Fruit fly (Drosophila melanogaster) whole organism, embryonic: Measurements from ENCODE around the gene CG10470.

Experiments
- Aef1 ChIP-seq: fragments of 200-800 bp; sonication (Bioruptor generic); IDR thresholded peaks from 3 replicates; pipeline ENCODE4 v1.3.6; 2022; ENCODE audit warnings: missing biosample characterization, missing genetic modification characterization
- C15 ChIP-seq: fragments of 200-800 bp; sonication (Bioruptor generic); IDR thresholded peaks from 3 replicates; pipeline ENCODE4 v1.3.6; 2022; ENCODE audit warnings: missing biosample characterization, missing genetic modification characterization
- CG10462 ChIP-seq: fragments of 200-800 bp; sonication (Bioruptor generic); optimal IDR thresholded peaks from 2 replicates; lab custom pipeline; 2016; ENCODE audit warnings: missing biosample characterization, missing genetic modification characterization
- CG10979 ChIP-seq: fragments of 200-800 bp; sonication (Bioruptor generic); optimal IDR thresholded peaks from 2 replicates; lab custom pipeline; 2018; ENCODE audit warnings: missing biosample characterization, mild to moderate bottlenecking, missing genetic modification characterization, moderate library complexity
- CG11456 ChIP-seq: fragments of 200-800 bp; sonication (Bioruptor generic); IDR thresholded peaks from 3 replicates; pipeline ENCODE4 v1.3.6; 2022; ENCODE audit warnings: missing biosample characterization, missing genetic modification characterization
- CG12104 ChIP-seq: fragments of 200-800 bp; sonication (Bioruptor generic); optimal IDR thresholded peaks from 3 replicates; lab custom pipeline; 2016; ENCODE audit warnings: missing biosample characterization, missing genetic modification characterization
- CG14050 ChIP-seq: fragments of 200-800 bp; sonication (Bioruptor generic); IDR thresholded peaks from 3 replicates; pipeline ENCODE4 v1.3.6; 2022; ENCODE audit warnings: missing biosample characterization, missing genetic modification characterization
- CG14441 ChIP-seq: fragments of 200-800 bp; sonication (Bioruptor generic); IDR thresholded peaks from 2 replicates; pipeline ENCODE4 v1.3.6; 2022; ENCODE audit warnings: missing biosample characterization, missing genetic modification characterization
- CG15269 ChIP-seq: fragments of 200-800 bp; sonication (Bioruptor generic); optimal IDR thresholded peaks from 2 replicates; lab custom pipeline; 2018; ENCODE audit warnings: missing biosample characterization, mild to moderate bottlenecking, missing genetic modification characterization, moderate library complexity
- CG15479 ChIP-seq: fragments of 200-800 bp; sonication (Bioruptor generic); optimal IDR thresholded peaks from 3 replicates; lab custom pipeline; 2019; ENCODE audit warnings: missing biosample characterization, mild to moderate bottlenecking, missing genetic modification characterization, moderate library complexity
- CG1602 ChIP-seq: fragments of 200-800 bp; sonication (Bioruptor generic); optimal IDR thresholded peaks from 3 replicates; lab custom pipeline; 2016; ENCODE audit warnings: missing biosample characterization, missing genetic modification characterization
- CG1603 ChIP-seq: fragments of 200-800 bp; sonication (Bioruptor generic); optimal IDR thresholded peaks from 2 replicates; lab custom pipeline; 2019; ENCODE audit warnings: missing biosample characterization, mild to moderate bottlenecking, missing genetic modification characterization, moderate library complexity
- CG17568 ChIP-seq: fragments of 200-800 bp; sonication (Bioruptor generic); optimal IDR thresholded peaks from 2 replicates; lab custom pipeline; 2018; ENCODE audit warnings: missing biosample characterization, mild to moderate bottlenecking, missing genetic modification characterization, moderate library complexity
- CG17829 ChIP-seq: fragments of 200-800 bp; optimal IDR thresholded peaks from 2 replicates; lab custom pipeline; 2019; ENCODE audit warnings: missing biosample characterization, mild to moderate bottlenecking, missing genetic modification characterization, moderate library complexity
- CG18011 ChIP-seq: fragments of 200-800 bp; sonication (Bioruptor generic); optimal IDR thresholded peaks from 2 replicates; lab custom pipeline; 2017; ENCODE audit warnings: missing biosample characterization, missing genetic modification characterization, mild to moderate bottlenecking, moderate library complexity, missing genotype
- CG2129 ChIP-seq: fragments of 200-800 bp; sonication (Bioruptor generic); IDR thresholded peaks from 2 replicates; pipeline ENCODE4 v1.3.6; 2022; ENCODE audit warnings: missing biosample characterization, missing genetic modification characterization; ENCODE audit not compliant: partially characterized antibody
- CG2889 ChIP-seq: fragments of 200-800 bp; sonication (Bioruptor generic); IDR thresholded peaks from 3 replicates; pipeline ENCODE4 v1.3.6; 2022; ENCODE audit warnings: missing biosample characterization, missing genetic modification characterization
- CG30403 ChIP-seq: fragments of 200-800 bp; sonication (Bioruptor generic); optimal IDR thresholded peaks from 3 replicates; lab custom pipeline; 2016; ENCODE audit warnings: missing biosample characterization, missing genetic modification characterization
- CG31441 ChIP-seq: fragments of 200-800 bp; sonication (Bioruptor generic); IDR thresholded peaks from 2 replicates; pipeline ENCODE4 v1.3.6; 2022; ENCODE audit warnings: missing biosample characterization, missing genetic modification characterization
- CG32767 ChIP-seq: fragments of 200-800 bp; sonication (Bioruptor generic); IDR thresholded peaks from 2 replicates; pipeline ENCODE4 v1.3.6; 2022; ENCODE audit warnings: missing biosample characterization, missing genetic modification characterization
- CG4820 ChIP-seq: fragments of 200-800 bp; sonication (Bioruptor generic); optimal IDR thresholded peaks from 3 replicates; lab custom pipeline; 2016; ENCODE audit warnings: missing biosample characterization, missing genetic modification characterization
- CG7839 ChIP-seq: fragments of 200-800 bp; sonication (Bioruptor generic); optimal IDR thresholded peaks from 3 replicates; lab custom pipeline; 2018; ENCODE audit warnings: missing biosample characterization, mild to moderate bottlenecking, missing genetic modification characterization, moderate library complexity
- CG9215 ChIP-seq: fragments of 200-800 bp; sonication (Bioruptor generic); IDR thresholded peaks from 2 replicates; pipeline ENCODE4 v1.3.6; 2022; ENCODE audit warnings: missing biosample characterization, missing genetic modification characterization
- CkIIα-i1 ChIP-seq: fragments of 200-800 bp; sonication (Bioruptor generic); IDR thresholded peaks from 2 replicates; pipeline ENCODE4 v1.3.6; 2022; ENCODE audit warnings: missing biosample characterization, missing genetic modification characterization
- Hey ChIP-seq: fragments of 200-800 bp; sonication (Bioruptor generic); optimal IDR thresholded peaks from 3 replicates; lab custom pipeline; 2018; ENCODE audit warnings: missing biosample characterization, mild to moderate bottlenecking, missing genetic modification characterization
- Hsf ChIP-seq: fragments of 200-800 bp; sonication (Bioruptor generic); optimal IDR thresholded peaks from 3 replicates; lab custom pipeline; 2016; ENCODE audit warnings: missing biosample characterization, missing genetic modification characterization
- MESR4 ChIP-seq: fragments of 200-800 bp; sonication (Bioruptor generic); optimal IDR thresholded peaks from 2 replicates; lab custom pipeline; 2018; ENCODE audit warnings: missing biosample characterization, mild to moderate bottlenecking, missing genetic modification characterization, moderate library complexity
- MTF-1 ChIP-seq: fragments of 200-800 bp; sonication (Bioruptor generic); optimal IDR thresholded peaks from 2 replicates; lab custom pipeline; 2018; ENCODE audit warnings: missing biosample characterization, mild to moderate bottlenecking, missing genetic modification characterization, borderline replicate concordance
- Nf-YA ChIP-seq: fragments of 200-800 bp; sonication (Bioruptor generic); IDR thresholded peaks from 2 replicates; pipeline ENCODE4 v1.3.6; 2022; ENCODE audit warnings: missing biosample characterization, missing genetic modification characterization
- PHDP ChIP-seq: fragments of 200-800 bp; sonication (Bioruptor generic); optimal IDR thresholded peaks from 3 replicates; lab custom pipeline; 2018; ENCODE audit warnings: missing biosample characterization, mild to moderate bottlenecking, missing genetic modification characterization, moderate library complexity
- Stat92E ChIP-seq, 3 experiments: fragments of >200 bp in 2 of 3; fragments of 200-800 bp in 1 of 3; sonication (Bioruptor generic) in 1 of 3; optimal IDR thresholded peaks; 2 replicates each; lab custom pipeline; 2017 to 2019; ENCODE audit warnings: missing biosample characterization in 3 of 3, missing genetic modification characterization in 3 of 3, mild to moderate bottlenecking in 1 of 3, moderate library complexity in 1 of 3
- Trl ChIP-seq, 3 experiments: fragments of >200 bp in 2 of 3; fragments of 200-800 bp in 1 of 3; sonication (Bioruptor generic) in 1 of 3; optimal IDR thresholded peaks; 2 replicates in 1 of 3; 3 replicates in 2 of 3; lab custom pipeline; 2016 to 2017; ENCODE audit warnings: missing biosample characterization in 1 of 3, missing genetic modification characterization in 1 of 3
- Xbp1 ChIP-seq: fragments of 200-800 bp; sonication (Bioruptor generic); optimal IDR thresholded peaks from 3 replicates; lab custom pipeline; 2016; ENCODE audit warnings: missing biosample characterization, mild to moderate bottlenecking, missing genetic modification characterization
- ato ChIP-seq: fragments of 200-800 bp; sonication (Bioruptor generic); IDR thresholded peaks from 2 replicates; pipeline ENCODE4 v1.3.6; 2022; ENCODE audit warnings: missing biosample characterization, missing genetic modification characterization; ENCODE audit not compliant: partially characterized antibody
- dan ChIP-seq: fragments of 200-800 bp; sonication (Bioruptor generic); IDR thresholded peaks from 2 replicates; pipeline ENCODE4 v1.3.6; 2022; ENCODE audit warnings: missing biosample characterization, missing genetic modification characterization
- dimm ChIP-seq: fragments of 200-800 bp; sonication (Bioruptor generic); IDR thresholded peaks from 2 replicates; pipeline ENCODE4 v1.3.6; 2022; ENCODE audit warnings: missing biosample characterization, missing genetic modification characterization
- eve ChIP-seq, 2 experiments: fragments of >200 bp; optimal IDR thresholded peaks; 2 replicates each; lab custom pipeline; 2017; ENCODE audit warnings: missing biosample characterization in 2 of 2, missing genetic modification characterization in 2 of 2
- fd3F ChIP-seq: fragments of 200-800 bp; sonication (Bioruptor generic); optimal IDR thresholded peaks from 2 replicates; lab custom pipeline; 2018; ENCODE audit warnings: missing biosample characterization, mild to moderate bottlenecking, missing genetic modification characterization, moderate library complexity
- gem ChIP-seq: fragments of 200-800 bp; sonication (Bioruptor generic); optimal IDR thresholded peaks from 2 replicates; lab custom pipeline; 2019; ENCODE audit warnings: missing biosample characterization, mild to moderate bottlenecking, missing genetic modification characterization, moderate library complexity
- hth ChIP-seq: fragments of >200 bp; optimal IDR thresholded peaks from 2 replicates; lab custom pipeline; 2017; ENCODE audit warnings: inconsistent platforms
- lab ChIP-seq: fragments of 200-800 bp; sonication (Bioruptor generic); optimal IDR thresholded peaks from 3 replicates; lab custom pipeline; 2017; ENCODE audit warnings: missing biosample characterization, missing genetic modification characterization, mild to moderate bottlenecking, moderate library complexity, missing genetic modification reagents
- nerfin-2 ChIP-seq: fragments of 200-800 bp; sonication (Bioruptor generic); IDR thresholded peaks from 2 replicates; pipeline ENCODE4 v1.3.6; 2022; ENCODE audit warnings: missing biosample characterization, missing genetic modification characterization; ENCODE audit not compliant: partially characterized antibody
- phol ChIP-seq: fragments of 200-800 bp; sonication (Bioruptor generic); optimal IDR thresholded peaks from 3 replicates; lab custom pipeline; 2018; ENCODE audit warnings: missing biosample characterization, mild to moderate bottlenecking, missing genetic modification characterization, moderate library complexity
- slbo ChIP-seq: fragments of 200-800 bp; sonication (Bioruptor generic); IDR thresholded peaks from 2 replicates; pipeline ENCODE4 v1.3.6; 2022; ENCODE audit warnings: missing biosample characterization, missing genetic modification characterization
- tup ChIP-seq: fragments of 200-800 bp; sonication (Bioruptor generic); optimal IDR thresholded peaks from 2 replicates; lab custom pipeline; 2016; ENCODE audit warnings: missing biosample characterization, mild to moderate bottlenecking, missing genetic modification characterization, moderate library complexity
- unpg ChIP-seq: fragments of 200-800 bp; sonication (Bioruptor generic); optimal IDR thresholded peaks from 3 replicates; lab custom pipeline; 2018; ENCODE audit warnings: missing biosample characterization, mild to moderate bottlenecking, missing genetic modification characterization, moderate library complexity

Gene CG10470

dm6 chr2L:19002959-19003371 is 45.9 kb upstream of the CG10470 start, which contains the start of gene CG31793 (continued):
- TF ChIP-seq Stat92E (GFP tag; optimal IDR thresholded peaks at IDR 0.05; lab: Kevin White, UChicago) (no peak), CG30403 (GFP tag; lab: Kevin White, UChicago) (peak; percentile 50), Nf-YA (no peak), CG14441 (GFP tag; lab: Robert Waterston, UW) (no peak), phol (tag; lab: Kevin White, UChicago) (peak; percentile 46), CG9215 (no peak), fd3F (GFP tag; lab: Kevin White, UChicago) (peak; percentile 45), gem (peak; percentile 72), CG7839 (tag; lab: Kevin White, UChicago) (peak; percentile 65), lab (GFP tag; lab: Kevin White, UChicago) (peak; percentile 73), tup (GFP tag; lab: Kevin White, UChicago) (no peak), CG1602 (GFP tag; lab: Kevin White, UChicago) (peak; percentile 3), Aef1 (0 out of 3 replicates have a peak, but pooled peaks have one; percentile 16), CG11456 (GFP tag; lab: Robert Waterston, UW) (peak; percentile 53; the same call in 1 of the 3 replicates), ato (GFP tag; lab: Robert Waterston, UW) (no peak), CG2889 (GFP tag; lab: Robert Waterston, UW) (no peak), PHDP (tag; lab: Kevin White, UChicago) (peak; percentile 75), MESR4 (GFP tag; lab: Kevin White, UChicago) (no peak), CG32767 (GFP tag; lab: Robert Waterston, UW) (peak; percentile 57), CG18011 (GFP tag; lab: Kevin White, UChicago) (no peak), nerfin-2 (GFP tag; lab: Robert Waterston, UW) (no peak), slbo (GFP tag; lab: Robert Waterston, UW) (peak; percentile 47; the same call in 1 of the 2 replicates), MTF-1 (GFP tag; lab: Kevin White, UChicago) (no peak), CG31441 (peak; percentile 68), CG2129 (GFP tag; lab: Robert Waterston, UW) (no peak), Trl (optimal IDR thresholded peaks at IDR 0.05; lab: Kevin White, UChicago) (no peak), Trl (GFP tag; optimal IDR thresholded peaks at IDR 0.05; lab: Kevin White, UChicago) (no peak), CG15479 (GFP tag; lab: Kevin White, UChicago) (peak; percentile 69), CkIIα-i1 (no peak), CG17568 (no peak), hth (lab: Kevin White, UChicago) (no peak), CG10462 (GFP tag; lab: Kevin White, UChicago) (no peak), CG4820 (GFP tag; lab: Kevin White, UChicago) (no peak), Hey (tag; lab: Kevin White, UChicago) (no peak), eve (GFP tag; optimal IDR thresholded peaks at IDR 0.05; lab: Kevin White, UChicago) (no peak), dimm (GFP tag; lab: Robert Waterston, UW) (no peak), unpg (GFP tag; lab: Kevin White, UChicago) (peak; percentile 70), CG17829 (peak; percentile 46), Hsf (GFP tag; lab: Kevin White, UChicago) (no peak), dan (no peak), CG10979 (no peak), CG15269 (tag; lab: Kevin White, UChicago) (peak; percentile 76), CG12104 (GFP tag; lab: Kevin White, UChicago) (peak; percentile 10), Xbp1 (GFP tag; lab: Kevin White, UChicago) (no peak), CG1603 (tag; lab: Kevin White, UChicago) (no peak), C15 (GFP tag; lab: Robert Waterston, UW) (no peak), CG14050 (peak; percentile 12; the same call in 1 of the 3 replicates)
